Worm (Caenorhabditis elegans): ENCODE measurements around the gene Y57A10A.27.

The Y57A10A.27 gene

ce11 chrII:12303142-12303541 is 28.3 kb upstream of the Y57A10A.27 start, which contains the start of gene sre-50:
Gene sre-50 (plus strand): TSS chrII:12303525.
- no peak for TF ChIP-seq irx-1 (tag; optimal IDR thresholded peaks at IDR 0.05)
- TF ChIP-seq nhr-77 (tag; optimal IDR thresholded peaks at IDR 0.05) = no peak
- no peak for TF ChIP-seq pax-3 (tag; optimal IDR thresholded peaks at IDR 0.05)
- TF ChIP-seq unc-62 (GFP tag; optimal IDR thresholded peaks at IDR 0.05) = no peak
- no peak for TF ChIP-seq lin-35 (GFP tag; optimal IDR thresholded peaks at IDR 0.05)
- TF ChIP-seq nhr-71 (tag; optimal IDR thresholded peaks at IDR 0.05) = no peak
- TF ChIP-seq blmp-1 (tag; optimal IDR thresholded peaks at IDR 0.05) = no peak
- no peak for TF ChIP-seq egl-13 (tag; optimal IDR thresholded peaks at IDR 0.05)
- no peak for TF ChIP-seq ets-5 (GFP tag; IDR thresholded peaks at IDR 0.05)
- no peak for TF ChIP-seq F16B12.6 (tag; optimal IDR thresholded peaks at IDR 0.05)
- no peak for TF ChIP-seq nhr-76 (tag; optimal IDR thresholded peaks at IDR 0.05)
- no peak for TF ChIP-seq aly-2 (tag; optimal IDR thresholded peaks at IDR 0.05)
- no peak for TF ChIP-seq mdl-1 (tag; optimal IDR thresholded peaks at IDR 0.05)
- TF ChIP-seq unc-30 (tag; optimal IDR thresholded peaks at IDR 0.05) = no peak

ce11 chrII:12302354-12302753 is 27.5 kb upstream of the Y57A10A.27 start, which contains the start of gene C50E10.1:
Gene C50E10.1 (minus strand): TSS chrII:12302454.
- TF ChIP-seq efl-1 (optimal IDR thresholded peaks at IDR 0.05) = no peak
- no peak for TF ChIP-seq efl-1 (GFP tag; optimal IDR thresholded peaks at IDR 0.05 in 1 of 2)
- no peak for TF ChIP-seq mep-1 (tag; optimal IDR thresholded peaks at IDR 0.05)
- TF ChIP-seq pax-3 (tag; optimal IDR thresholded peaks at IDR 0.05) = no peak
- no peak for TF ChIP-seq jun-1 (tag; optimal IDR thresholded peaks at IDR 0.05)
- TF ChIP-seq snu-23 (GFP tag; optimal IDR thresholded peaks at IDR 0.05) = no peak
- no peak for TF ChIP-seq nhr-90 (tag; optimal IDR thresholded peaks at IDR 0.05; ENCODE audit: poor library complexity)
- TF ChIP-seq C34B4.2 (tag; optimal IDR thresholded peaks at IDR 0.05) = no peak
- TF ChIP-seq egl-27 (tag; optimal IDR thresholded peaks at IDR 0.05) = no peak
- TF ChIP-seq rnt-1 (tag; optimal IDR thresholded peaks at IDR 0.05) = no peak
- no peak for TF ChIP-seq snpc-4 (tag; optimal IDR thresholded peaks at IDR 0.05)
- TF ChIP-seq nhr-85 (tag) = no peak
- TF ChIP-seq nhr-28 (tag; optimal IDR thresholded peaks at IDR 0.05) = no peak
- TF ChIP-seq skn-1 (tag; optimal IDR thresholded peaks at IDR 0.05) = no peak
- TF ChIP-seq ets-5 (GFP tag; IDR thresholded peaks at IDR 0.05) = no peak
- no peak for TF ChIP-seq swsn-7 (tag; optimal IDR thresholded peaks at IDR 0.05)
- no peak for TF ChIP-seq aha-1 (tag; optimal IDR thresholded peaks at IDR 0.05)

DNA sequence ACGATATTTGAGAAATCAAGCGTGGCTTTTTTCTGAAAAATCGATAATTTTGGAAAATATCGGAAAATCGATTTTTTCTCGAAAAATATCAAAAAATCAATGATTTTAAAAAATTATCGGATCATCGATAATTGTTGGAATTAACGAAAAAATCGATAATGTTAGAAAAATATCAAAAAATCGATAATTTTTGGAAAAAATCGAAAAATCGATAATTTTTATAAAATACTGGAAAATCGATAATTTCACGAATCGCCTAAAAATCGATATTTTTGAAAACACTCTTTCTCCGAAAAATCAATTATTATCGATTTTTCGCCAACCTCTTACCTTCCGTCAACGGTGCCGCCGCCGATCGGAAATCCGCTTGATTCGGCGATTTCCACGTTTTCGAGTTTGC is 26.4 kb upstream of the Y57A10A.27 start:
- TF ChIP-seq efl-3 (GFP tag; optimal IDR thresholded peaks at IDR 0.05) (no peak), xbp-1 (tag; optimal IDR thresholded peaks at IDR 0.05) (no peak), alr-1 (tag; optimal IDR thresholded peaks at IDR 0.05; ENCODE audit: borderline replicate concordance) (no peak), vab-15 (tag; optimal IDR thresholded peaks at IDR 0.05) (no peak), ceh-8 (GFP tag; optimal IDR thresholded peaks at IDR 0.05) (no peak), elt-2 (tag; optimal IDR thresholded peaks at IDR 0.05) (no peak), F16B12.6 (tag; optimal IDR thresholded peaks at IDR 0.05) (no peak), unc-86 (tag; optimal IDR thresholded peaks at IDR 0.05) (no peak), zag-1 (tag; optimal IDR thresholded peaks at IDR 0.05) (no peak)

- TF ChIP-seq elt-3 (tag; optimal IDR thresholded peaks at IDR 0.05) = no peak
- no peak for TF ChIP-seq pqm-1 (tag; optimal IDR thresholded peaks at IDR 0.05)
- no peak for TF ChIP-seq aha-1 (tag; optimal IDR thresholded peaks at IDR 0.05)
- TF ChIP-seq efl-3 (GFP tag; optimal IDR thresholded peaks at IDR 0.05) = no peak
- TF ChIP-seq lir-3 (tag; optimal IDR thresholded peaks at IDR 0.05; ENCODE audit: poor library complexity) = no peak
- no peak for TF ChIP-seq lin-35 (GFP tag; optimal IDR thresholded peaks at IDR 0.05)
- no peak for TF ChIP-seq sox-4 (tag; optimal IDR thresholded peaks at IDR 0.05)
- TF ChIP-seq F16B12.6 (tag; optimal IDR thresholded peaks at IDR 0.05) = no peak
- no peak for TF ChIP-seq efl-1 (optimal IDR thresholded peaks at IDR 0.05)
- TF ChIP-seq efl-1 (GFP tag; optimal IDR thresholded peaks at IDR 0.05 in 1 of 2) = no peak
- no peak for TF ChIP-seq irx-1 (tag; optimal IDR thresholded peaks at IDR 0.05)
Observed at ce11 chrII:12300680-12301079, 25.8 kb upstream of the Y57A10A.27 start.
